Fruit fly (Drosophila melanogaster) whole organism, embryonic: ENCODE data around the gene CG9782.

ENCODE experiments used
- Atf-2 ChIP-seq: fragments of 200-800 bp; sonication (Bioruptor generic); optimal IDR thresholded peaks from 2 replicates; lab custom pipeline; 2016; ENCODE audit warnings: missing biosample characterization, missing genetic modification characterization
- Atf6 ChIP-seq: fragments of 200-800 bp; sonication (Bioruptor generic); IDR thresholded peaks from 2 replicates; pipeline ENCODE4 v1.3.6; 2022; ENCODE audit warnings: missing biosample characterization, missing genetic modification characterization
- CG11093 ChIP-seq: fragments of 200-800 bp; sonication (Bioruptor generic); IDR thresholded peaks from 3 replicates; pipeline ENCODE4 v1.3.6; 2022; ENCODE audit warnings: missing biosample characterization, missing genetic modification characterization
- CG12769 ChIP-seq: fragments of 200-800 bp; sonication (Bioruptor generic); optimal IDR thresholded peaks from 2 replicates; lab custom pipeline; 2019; ENCODE audit warnings: missing biosample characterization, mild to moderate bottlenecking, missing genetic modification characterization, moderate library complexity
- CG15073 ChIP-seq: fragments of 200-800 bp; sonication (Bioruptor generic); optimal IDR thresholded peaks from 2 replicates; lab custom pipeline; 2016; ENCODE audit warnings: missing biosample characterization, missing genetic modification characterization
- CG2116 ChIP-seq: fragments of 200-800 bp; sonication (Bioruptor generic); optimal IDR thresholded peaks from 3 replicates; lab custom pipeline; 2018; ENCODE audit warnings: missing biosample characterization, mild to moderate bottlenecking, missing genetic modification characterization
- CG3065 ChIP-seq: fragments of 200-800 bp; sonication (Bioruptor generic); optimal IDR thresholded peaks from 2 replicates; lab custom pipeline; 2016; ENCODE audit warnings: missing biosample characterization, missing genetic modification characterization
- CG34422 ChIP-seq: fragments of 200-800 bp; sonication (Bioruptor generic); IDR thresholded peaks from 3 replicates; pipeline ENCODE4 v1.3.6; 2022; ENCODE audit warnings: missing biosample characterization, missing genetic modification characterization
- CG3847 ChIP-seq: fragments of 200-800 bp; sonication (Bioruptor generic); IDR thresholded peaks from 2 replicates; pipeline ENCODE4 v1.3.6; 2022; ENCODE audit warnings: missing biosample characterization, missing genetic modification characterization
- CG4360 ChIP-seq: fragments of 200-800 bp; sonication (Bioruptor generic); IDR thresholded peaks from 2 replicates; pipeline ENCODE4 v1.3.6; 2022; ENCODE audit warnings: missing biosample characterization, missing genetic modification characterization
- CG6272 ChIP-seq: fragments of 200-800 bp; sonication (Bioruptor generic); IDR thresholded peaks from 2 replicates; pipeline ENCODE4 v1.3.6; 2022; ENCODE audit warnings: missing biosample characterization, missing genetic modification characterization
- CG7556 ChIP-seq: fragments of 200-800 bp; sonication (Bioruptor generic); optimal IDR thresholded peaks from 2 replicates; lab custom pipeline; 2017; ENCODE audit warnings: missing biosample characterization, mild to moderate bottlenecking, missing genetic modification characterization
- CG8924 ChIP-seq: fragments of 200-800 bp; optimal IDR thresholded peaks from 3 replicates; lab custom pipeline; 2019; ENCODE audit warnings: missing biosample characterization, mild to moderate bottlenecking, missing genetic modification characterization, moderate library complexity
- Ets97D ChIP-seq: fragments of 200-800 bp; sonication (Bioruptor generic); optimal IDR thresholded peaks from 3 replicates; lab custom pipeline; 2016; ENCODE audit warnings: missing biosample characterization, missing genetic modification characterization
- Gug ChIP-seq: fragments of 200-800 bp; sonication (Bioruptor generic); IDR thresholded peaks from 4 replicates; pipeline ENCODE4 v1.3.6; 2022; ENCODE audit warnings: missing biosample characterization, missing genetic modification characterization
- Hand ChIP-seq: fragments of 200-800 bp; sonication (Bioruptor generic); optimal IDR thresholded peaks from 2 replicates; lab custom pipeline; 2017; ENCODE audit warnings: mild to moderate bottlenecking, missing biosample characterization, missing genetic modification reagents, missing genetic modification characterization
- Lim3 ChIP-seq: fragments of 200-800 bp; sonication (Bioruptor generic); IDR thresholded peaks from 2 replicates; pipeline ENCODE4 v1.3.6; 2022; ENCODE audit warnings: missing biosample characterization, missing genetic modification characterization
- NC2β ChIP-seq: fragments of 200-800 bp; sonication (Bioruptor generic); optimal IDR thresholded peaks from 2 replicates; lab custom pipeline; 2016; ENCODE audit warnings: missing biosample characterization, missing genetic modification characterization
- Nf-YB ChIP-seq: fragments of 200-800 bp; sonication (Bioruptor generic); optimal IDR thresholded peaks from 3 replicates; lab custom pipeline; 2019; ENCODE audit warnings: missing biosample characterization, mild to moderate bottlenecking, missing genetic modification characterization, moderate library complexity
- Optix ChIP-seq: fragments of 200-800 bp; sonication (Bioruptor generic); IDR thresholded peaks from 3 replicates; pipeline ENCODE4 v1.3.6; 2022; ENCODE audit warnings: missing biosample characterization, missing genetic modification characterization
- PHDP ChIP-seq: fragments of 200-800 bp; sonication (Bioruptor generic); optimal IDR thresholded peaks from 3 replicates; lab custom pipeline; 2018; ENCODE audit warnings: missing biosample characterization, mild to moderate bottlenecking, missing genetic modification characterization, moderate library complexity
- Pdp1 ChIP-seq, 2 experiments: fragments of 200-800 bp; sonication (Bioruptor generic); optimal IDR thresholded peaks; 3 replicates each; lab custom pipeline; 2016; ENCODE audit warnings: missing biosample characterization in 2 of 2, missing genetic modification characterization in 2 of 2, mild to moderate bottlenecking in 1 of 2, moderate library complexity in 1 of 2
- Poxn ChIP-seq: fragments of 200-800 bp; sonication (Bioruptor generic); IDR thresholded peaks from 2 replicates; pipeline ENCODE4 v1.3.6; 2022; ENCODE audit warnings: missing biosample characterization, missing genetic modification characterization
- Sox100B ChIP-seq: fragments of 200-800 bp; sonication (Bioruptor generic); optimal IDR thresholded peaks from 3 replicates; lab custom pipeline; 2018; ENCODE audit warnings: missing biosample characterization, mild to moderate bottlenecking, missing genetic modification characterization
- Sry-β ChIP-seq: fragments of 200-800 bp; sonication (Bioruptor generic); optimal IDR thresholded peaks from 2 replicates; lab custom pipeline; 2018; ENCODE audit warnings: missing biosample characterization, mild to moderate bottlenecking, missing genetic modification characterization, moderate library complexity
- Xrp1 ChIP-seq: fragments of 200-800 bp; sonication (Bioruptor generic); IDR thresholded peaks from 2 replicates; pipeline ENCODE4 v1.3.6; 2022; ENCODE audit warnings: missing biosample characterization, missing genetic modification characterization
- ara ChIP-seq: fragments of 200-800 bp; sonication (Bioruptor generic); IDR thresholded peaks from 2 replicates; pipeline ENCODE4 v1.3.6; 2022; ENCODE audit warnings: missing biosample characterization, missing genetic modification characterization
- ase ChIP-seq: fragments of 200-800 bp; sonication (Bioruptor generic); IDR thresholded peaks from 3 replicates; pipeline ENCODE4 v1.3.6; 2022; ENCODE audit warnings: missing biosample characterization, missing genetic modification characterization
- danr ChIP-seq: fragments of 200-800 bp; sonication (Bioruptor generic); IDR thresholded peaks from 2 replicates; pipeline ENCODE4 v1.3.6; 2022; ENCODE audit warnings: missing biosample characterization, missing genetic modification characterization
- dm ChIP-seq: fragments of 200-800 bp; sonication (Bioruptor generic); optimal IDR thresholded peaks from 3 replicates; lab custom pipeline; 2016; ENCODE audit warnings: missing biosample characterization, missing genetic modification characterization
- emc ChIP-seq: fragments of 200-800 bp; sonication (Bioruptor generic); optimal IDR thresholded peaks from 2 replicates; lab custom pipeline; 2016; ENCODE audit warnings: missing biosample characterization, missing genetic modification characterization
- eve ChIP-seq, 2 experiments: fragments of >200 bp; optimal IDR thresholded peaks; 2 replicates each; lab custom pipeline; 2017; ENCODE audit warnings: missing biosample characterization in 2 of 2, missing genetic modification characterization in 2 of 2
- gfzf ChIP-seq: fragments of 200-800 bp; sonication (Bioruptor generic); optimal IDR thresholded peaks from 2 replicates; lab custom pipeline; 2016; ENCODE audit warnings: missing biosample characterization, mild to moderate bottlenecking, missing genetic modification characterization, moderate library complexity
- gro ChIP-seq: fragments of 200-800 bp; sonication (Bioruptor generic); optimal IDR thresholded peaks from 2 replicates; lab custom pipeline; 2016; ENCODE audit warnings: missing biosample characterization, missing genetic modification characterization
- gt ChIP-seq: fragments of 200-800 bp; sonication (Bioruptor generic); IDR thresholded peaks from 2 replicates; pipeline ENCODE4 v1.3.6; 2022; ENCODE audit warnings: missing biosample characterization, missing genetic modification characterization
- her ChIP-seq: fragments of 200-800 bp; sonication (Bioruptor generic); optimal IDR thresholded peaks from 2 replicates; lab custom pipeline; 2016; ENCODE audit warnings: missing biosample characterization, missing genetic modification characterization
- inv ChIP-seq: fragments of 200-800 bp; sonication (Bioruptor generic); IDR thresholded peaks from 2 replicates; pipeline ENCODE4 v1.3.6; 2022; ENCODE audit warnings: missing biosample characterization, missing genetic modification characterization; ENCODE audit not compliant: partially characterized antibody
- kni ChIP-seq: fragments of 200-800 bp; sonication (Bioruptor generic); optimal IDR thresholded peaks from 3 replicates; lab custom pipeline; 2017; ENCODE audit warnings: mild to moderate bottlenecking, missing biosample characterization, missing genetic modification reagents, missing genetic modification characterization
- lola ChIP-seq, 3 experiments: fragments of >200 bp in 2 of 3; fragments of 200-800 bp in 1 of 3; sonication (Bioruptor generic) in 1 of 3; optimal IDR thresholded peaks; 2 replicates each; lab custom pipeline; 2017 to 2019; ENCODE audit warnings: missing biosample characterization in 3 of 3, missing genetic modification characterization in 3 of 3, mild to moderate bottlenecking in 1 of 3, moderate library complexity in 1 of 3
- maf-S ChIP-seq: fragments of 200-800 bp; sonication (Bioruptor generic); optimal IDR thresholded peaks from 2 replicates; lab custom pipeline; 2016; ENCODE audit warnings: missing biosample characterization, missing genetic modification characterization
- peb ChIP-seq: fragments of 200-800 bp; sonication (Bioruptor generic); IDR thresholded peaks from 2 replicates; pipeline ENCODE4 v1.3.6; 2022; ENCODE audit warnings: missing biosample characterization, missing genetic modification characterization
- pros ChIP-seq: fragments of 200-800 bp; sonication (Bioruptor generic); optimal IDR thresholded peaks from 3 replicates; lab custom pipeline; 2019; ENCODE audit warnings: missing biosample characterization, mild to moderate bottlenecking, missing genetic modification characterization, moderate library complexity
- ranshi ChIP-seq: fragments of 200-800 bp; sonication (Bioruptor generic); IDR thresholded peaks from 2 replicates; pipeline ENCODE4 v1.3.6; 2022; ENCODE audit warnings: missing biosample characterization, missing genetic modification characterization
- sna ChIP-seq: fragments of 200-800 bp; sonication (Bioruptor generic); IDR thresholded peaks from 2 replicates; pipeline ENCODE4 v1.3.6; 2022; ENCODE audit warnings: missing biosample characterization, missing genetic modification characterization; ENCODE audit not compliant: partially characterized antibody
- tap ChIP-seq: fragments of 200-800 bp; optimal IDR thresholded peaks from 3 replicates; lab custom pipeline; 2019; ENCODE audit warnings: missing biosample characterization, mild to moderate bottlenecking, missing genetic modification characterization, moderate library complexity
- tin ChIP-seq: fragments of 200-800 bp; sonication (Bioruptor generic); optimal IDR thresholded peaks from 3 replicates; lab custom pipeline; 2016; ENCODE audit warnings: missing biosample characterization, missing genetic modification characterization
- tx ChIP-seq: fragments of 200-800 bp; sonication (Bioruptor generic); optimal IDR thresholded peaks from 2 replicates; lab custom pipeline; 2016; ENCODE audit warnings: missing biosample characterization, missing genetic modification characterization
- wek ChIP-seq: fragments of 200-800 bp; sonication (Bioruptor generic); optimal IDR thresholded peaks from 3 replicates; lab custom pipeline; 2018; ENCODE audit warnings: missing biosample characterization, mild to moderate bottlenecking, missing genetic modification characterization, moderate library complexity
- yki ChIP-seq: fragments of >200 bp; optimal IDR thresholded peaks from 3 replicates; lab custom pipeline; 2018
- z ChIP-seq: fragments of 200-800 bp; sonication (Bioruptor generic); IDR thresholded peaks from 3 replicates; pipeline ENCODE4 v1.3.6; 2022; ENCODE audit warnings: missing biosample characterization, missing genetic modification characterization
- zf30C ChIP-seq: fragments of 200-800 bp; sonication (Bioruptor generic); optimal IDR thresholded peaks from 3 replicates; lab custom pipeline; 2018; ENCODE audit warnings: missing biosample characterization, mild to moderate bottlenecking, missing genetic modification characterization

Gene CG9782

dm6 chrX:16670691-16671481 lies 49.5 kb upstream of the CG9782 start (continued):
- TF ChIP-seq Poxn (GFP tag; lab: Robert Waterston, UW) (no peak), emc (GFP tag; lab: Kevin White, UChicago) (no peak), gt (no peak), CG34422 (no peak), CG15073 (GFP tag; lab: Kevin White, UChicago) (no peak), tin (GFP tag; lab: Kevin White, UChicago) (no peak), Optix (GFP tag; lab: Robert Waterston, UW) (no peak), Hand (GFP tag; lab: Kevin White, UChicago) (peak; percentile 10), NC2β (GFP tag; lab: Kevin White, UChicago) (no peak), Sox100B (no peak), Atf-2 (GFP tag; lab: Kevin White, UChicago) (no peak), lola (GFP tag; optimal IDR thresholded peaks at IDR 0.05; lab: Kevin White, UChicago) (no peak), maf-S (GFP tag; lab: Kevin White, UChicago) (no peak), zf30C (GFP tag; lab: Kevin White, UChicago) (no peak), tx (GFP tag; lab: Kevin White, UChicago) (no peak), gfzf (GFP tag; lab: Kevin White, UChicago) (no peak), CG11093 (GFP tag; lab: Robert Waterston, UW) (no peak), Sry-β (GFP tag; lab: Kevin White, UChicago) (no peak), ase (GFP tag; lab: Robert Waterston, UW) (no peak), CG7556 (GFP tag; lab: Kevin White, UChicago) (peak; percentile 20), tap (no peak), CG4360 (no peak), ara (GFP tag; lab: Robert Waterston, UW) (no peak), sna (no peak), ranshi (peak; percentile 32; the same call in 1 of the 2 replicates), kni (GFP tag; lab: Kevin White, UChicago) (no peak), her (GFP tag; lab: Kevin White, UChicago) (no peak), CG12769 (tag; lab: Kevin White, UChicago) (peak; percentile 65), wek (GFP tag; lab: Kevin White, UChicago) (no peak), Lim3 (GFP tag; lab: Robert Waterston, UW) (no peak), z (GFP tag; lab: Robert Waterston, UW) (peak; percentile 48; the same call in 1 of the 3 replicates), yki (lab: Kevin White, UChicago) (no peak), Atf6 (GFP tag; lab: Robert Waterston, UW) (peak; percentile 23; the same call in 1 of the 2 replicates), Pdp1 (GFP tag; optimal IDR thresholded peaks at IDR 0.05; lab: Kevin White, UChicago) (no peak), dm (no peak), CG6272 (GFP tag; lab: Robert Waterston, UW) (no peak), inv (GFP tag; lab: Robert Waterston, UW) (no peak), pros (GFP tag; lab: Kevin White, UChicago) (no peak), Nf-YB (GFP tag; lab: Kevin White, UChicago) (no peak), CG2116 (GFP tag; lab: Kevin White, UChicago) (no peak), peb (GFP tag; lab: Robert Waterston, UW) (no peak), Gug (GFP tag; lab: Robert Waterston, UW) (no peak), Xrp1 (GFP tag; lab: Robert Waterston, UW) (peak; percentile 24; the same call in 1 of the 2 replicates), gro (GFP tag; lab: Kevin White, UChicago) (no peak), CG3065 (GFP tag; lab: Kevin White, UChicago) (no peak), CG3847 (no peak), danr (no peak), PHDP (tag; lab: Kevin White, UChicago) (peak; percentile 41), CG8924 (tag; lab: Kevin White, UChicago) (peak; percentile 5), Ets97D (GFP tag; lab: Kevin White, UChicago) (no peak), eve (GFP tag; optimal IDR thresholded peaks at IDR 0.05; lab: Kevin White, UChicago) (no peak)
